Worm (Caenorhabditis elegans): ENCODE data around the gene her-1.

The her-1 gene

ce11 chrV:9666394-9666793, 30.4 kb upstream of the her-1 start, which contains the start of gene ZK287.1:
TSS of gene ZK287.1 (plus strand) at chrV:9666694.
- TF ChIP-seq unc-62 (GFP tag; optimal IDR thresholded peaks at IDR 0.05 in 1 of 2) (peak in 1 of 2 experiments; percentile 6), unc-62 (tag; optimal IDR thresholded peaks at IDR 0.05) (no peak), nhr-6 (tag; optimal IDR thresholded peaks at IDR 0.05) (no peak)

ce11 chrV:9672495-9672894, 24.3 kb upstream of the her-1 start:
- TF ChIP-seq ctbp-1 (GFP tag; IDR thresholded peaks at IDR 0.05) (no peak), pqm-1 (tag; optimal IDR thresholded peaks at IDR 0.05) (peak; percentile 30), dve-1 (tag; optimal IDR thresholded peaks at IDR 0.05; ENCODE audit: insufficient read depth) (peak; percentile 56), daf-16 (GFP tag; optimal IDR thresholded peaks at IDR 0.05) (no peak), daf-16 (tag; optimal IDR thresholded peaks at IDR 0.05) (peak; percentile 76), mxl-3 (GFP tag; optimal IDR thresholded peaks at IDR 0.05) (no peak), hlh-11 (tag; optimal IDR thresholded peaks at IDR 0.05) (no peak), spr-3 (GFP tag; optimal IDR thresholded peaks at IDR 0.05) (no peak), php-3 (GFP tag; IDR thresholded peaks at IDR 0.05) (peak; percentile 50)

ce11 chrV:9673199-9673843, 23.5 kb upstream of the her-1 start, which contains the start of gene sulp-8:
TSS of gene sulp-8 (minus strand) at chrV:9673667.
- TF ChIP-seq nhr-28 (tag; optimal IDR thresholded peaks at IDR 0.05) (peak; percentile 30), dve-1 (tag; optimal IDR thresholded peaks at IDR 0.05; ENCODE audit: insufficient read depth) (peak; percentile 25), daf-16 (GFP tag; optimal IDR thresholded peaks at IDR 0.05) (no peak), daf-16 (tag; optimal IDR thresholded peaks at IDR 0.05) (peak; percentile 63), F26F4.8 (GFP tag; conservative IDR thresholded peaks at IDR 0.05) (no peak)

ce11 chrV:9677977-9678376, 18.8 kb upstream of the her-1 start, which contains the start of gene cthd-1:
TSS of gene cthd-1 (plus strand) at chrV:9678277.
- TF ChIP-seq tag-97 (GFP tag; IDR thresholded peaks at IDR 0.05) (no peak), ama-1 (optimal IDR thresholded peaks at IDR 0.05) (no peak), arid-1 (GFP tag; conservative IDR thresholded peaks at IDR 0.05) (no peak), mdl-1 (tag; optimal IDR thresholded peaks at IDR 0.05) (no peak), ceh-32 (tag; optimal IDR thresholded peaks at IDR 0.05; ENCODE audit: poor library complexity) (no peak), ceh-44 (GFP tag; IDR thresholded peaks at IDR 0.05) (no peak), D1046.2 (GFP tag; IDR thresholded peaks at IDR 0.05) (no peak), nhr-48 (tag; optimal IDR thresholded peaks at IDR 0.05) (no peak), mdt-29 (GFP tag; IDR thresholded peaks at IDR 0.05) (no peak), nhr-77 (tag; optimal IDR thresholded peaks at IDR 0.05) (no peak), ztf-11 (tag; optimal IDR thresholded peaks at IDR 0.05) (no peak), madf-9 (GFP tag; conservative IDR thresholded peaks at IDR 0.05) (no peak), ces-1 (GFP tag; optimal IDR thresholded peaks at IDR 0.05) (no peak), dpl-1 (GFP tag; optimal IDR thresholded peaks at IDR 0.05) (no peak), hif-1 (tag; optimal IDR thresholded peaks at IDR 0.05) (no peak), T20F7.1 (GFP tag; optimal IDR thresholded peaks at IDR 0.05) (no peak), lsy-2 (tag; optimal IDR thresholded peaks at IDR 0.05) (no peak), nhr-10 (tag; optimal IDR thresholded peaks at IDR 0.05) (no peak), nhr-102 (tag; optimal IDR thresholded peaks at IDR 0.05) (no peak), nhr-42 (GFP tag; IDR thresholded peaks at IDR 0.05) (no peak)

- TF ChIP-seq tra-1 (GFP tag; IDR thresholded peaks at IDR 0.05), result peak; percentile 58; the same call in 1 of the 2 replicates
- peak; percentile 76 for TF ChIP-seq dmd-6 (GFP tag; IDR thresholded peaks at IDR 0.05)
- no peak for TF ChIP-seq F44E2.7 (GFP tag; IDR thresholded peaks at IDR 0.05)
- TF ChIP-seq F37D6.2 (tag; optimal IDR thresholded peaks at IDR 0.05), result no peak
- 0 out of 2 replicates have a peak, but pooled peaks have one; percentile 49 for TF ChIP-seq ceh-20 (GFP tag; IDR thresholded peaks at IDR 0.05)
- peak; percentile 70 for TF ChIP-seq hlh-11 (tag; optimal IDR thresholded peaks at IDR 0.05)
- TF ChIP-seq unc-62 (GFP tag; optimal IDR thresholded peaks at IDR 0.05 in 1 of 2), result peak in 1 of 2 experiments; percentile 49
- no peak for TF ChIP-seq unc-62 (tag; optimal IDR thresholded peaks at IDR 0.05)
- no peak for TF ChIP-seq tag-97 (GFP tag; IDR thresholded peaks at IDR 0.05)
- TF ChIP-seq egl-27 (tag; optimal IDR thresholded peaks at IDR 0.05), result no peak
- TF ChIP-seq php-3 (GFP tag; IDR thresholded peaks at IDR 0.05), result peak; percentile 83
- peak; percentile 53 for TF ChIP-seq pqm-1 (tag; optimal IDR thresholded peaks at IDR 0.05)
- peak; percentile 43 for TF ChIP-seq nhr-28 (tag; optimal IDR thresholded peaks at IDR 0.05)
- TF ChIP-seq skn-1 (tag; optimal IDR thresholded peaks at IDR 0.05), result no peak
- no peak for TF ChIP-seq rbr-2 (tag; optimal IDR thresholded peaks at IDR 0.05)
Observed at ce11 chrV:9679166-9679565, 17.6 kb upstream of the her-1 start, which contains the start of gene ZK287.9. TSS of gene ZK287.9 (plus strand) at chrV:9679357.
